Fruit fly (Drosophila melanogaster) whole organism, pupa: ENCODE data around the gene CG1979.

Source experiments
- CG10348 ChIP-seq: fragments of 200-800 bp; sonication (Bioruptor generic); IDR thresholded peaks from 2 replicates; pipeline ENCODE4 v1.3.6; 2022; ENCODE audit warnings: missing biosample characterization, missing genetic modification characterization
- CG12605 ChIP-seq: fragments of 200-800 bp; sonication (Bioruptor generic); IDR thresholded peaks from 2 replicates; pipeline ENCODE4 v1.3.6; 2022; ENCODE audit warnings: missing biosample characterization, missing genetic modification characterization
- CG13204 ChIP-seq: fragments of 200-800 bp; sonication (Bioruptor generic); optimal IDR thresholded peaks from 2 replicates; lab custom pipeline; 2018; ENCODE audit warnings: missing biosample characterization, mild to moderate bottlenecking, missing genetic modification characterization, moderate library complexity
- CG14655 ChIP-seq: fragments of 200-800 bp; sonication (Bioruptor generic); optimal IDR thresholded peaks from 3 replicates; lab custom pipeline; 2017; ENCODE audit warnings: mild to moderate bottlenecking, missing biosample characterization, missing genetic modification reagents, missing genetic modification characterization
- CG15710 ChIP-seq: fragments of 200-800 bp; sonication (Bioruptor generic); optimal IDR thresholded peaks from 2 replicates; lab custom pipeline; 2018; ENCODE audit warnings: missing biosample characterization, mild to moderate bottlenecking, missing genetic modification characterization, moderate library complexity
- CG17806 ChIP-seq: fragments of 200-800 bp; sonication (Bioruptor generic); optimal IDR thresholded peaks from 2 replicates; lab custom pipeline; 2018; ENCODE audit warnings: missing biosample characterization, mild to moderate bottlenecking, missing genetic modification characterization, moderate library complexity
- CG32121 ChIP-seq: fragments of 200-800 bp; sonication (Bioruptor generic); IDR thresholded peaks from 2 replicates; pipeline ENCODE4 v1.3.6; 2022; ENCODE audit warnings: missing biosample characterization, missing genetic modification characterization
- CG34367 ChIP-seq: fragments of 200-800 bp; sonication (Bioruptor generic); optimal IDR thresholded peaks from 2 replicates; lab custom pipeline; 2018; ENCODE audit warnings: missing biosample characterization, mild to moderate bottlenecking, missing genetic modification characterization
- CG4496 ChIP-seq: fragments of 200-800 bp; sonication (Bioruptor generic); IDR thresholded peaks from 3 replicates; pipeline ENCODE4 v1.3.6; 2022; ENCODE audit warnings: missing biosample characterization, missing genetic modification characterization
- CG8159 ChIP-seq: fragments of 200-800 bp; sonication (Bioruptor generic); optimal IDR thresholded peaks from 3 replicates; lab custom pipeline; 2018; ENCODE audit warnings: missing biosample characterization, mild to moderate bottlenecking, missing genetic modification characterization, moderate library complexity
- CG8301 ChIP-seq: fragments of 200-800 bp; sonication (Bioruptor generic); optimal IDR thresholded peaks from 2 replicates; lab custom pipeline; 2018; ENCODE audit warnings: missing biosample characterization, mild to moderate bottlenecking, missing genetic modification characterization
- CG9948 ChIP-seq: fragments of 200-800 bp; sonication (Bioruptor generic); optimal IDR thresholded peaks from 2 replicates; lab custom pipeline; 2018; ENCODE audit warnings: missing biosample characterization, mild to moderate bottlenecking, missing genetic modification characterization, moderate library complexity
- D1 ChIP-seq: fragments of 200-800 bp; sonication (Bioruptor generic); optimal IDR thresholded peaks from 2 replicates; lab custom pipeline; 2018; ENCODE audit warnings: missing biosample characterization, mild to moderate bottlenecking, missing genetic modification characterization, moderate library complexity
- EcR ChIP-seq: fragments of 200-800 bp; sonication (Bioruptor generic); optimal IDR thresholded peaks from 3 replicates; lab custom pipeline; 2019; ENCODE audit warnings: missing biosample characterization, missing genetic modification characterization, mild to moderate bottlenecking, moderate library complexity, missing genetic modification reagents
- Ets98B ChIP-seq: fragments of 200-800 bp; sonication (Bioruptor generic); IDR thresholded peaks from 2 replicates; pipeline ENCODE4 v1.3.6; 2022; ENCODE audit warnings: missing biosample characterization, missing genetic modification characterization
- Pif1A ChIP-seq: fragments of 200-800 bp; sonication (Bioruptor generic); optimal IDR thresholded peaks from 3 replicates; lab custom pipeline; 2016; ENCODE audit warnings: missing biosample characterization, missing genetic modification characterization
- Pif1B ChIP-seq: fragments of 200-800 bp; sonication (Bioruptor generic); optimal IDR thresholded peaks from 3 replicates; lab custom pipeline; 2016; ENCODE audit warnings: missing biosample characterization, missing genetic modification characterization
- Snoo ChIP-seq: fragments of 200-800 bp; sonication (Bioruptor generic); optimal IDR thresholded peaks from 3 replicates; lab custom pipeline; 2017; ENCODE audit warnings: missing biosample characterization, mild to moderate bottlenecking, missing genetic modification characterization, inconsistent platforms
- fd96Ca ChIP-seq: fragments of 200-800 bp; sonication (Bioruptor generic); IDR thresholded peaks from 3 replicates; pipeline ENCODE4 v1.3.6; 2022; ENCODE audit warnings: missing biosample characterization, missing genetic modification characterization
- gl ChIP-seq: fragments of 200-800 bp; sonication (Bioruptor generic); optimal IDR thresholded peaks from 2 replicates; lab custom pipeline; 2018; ENCODE audit warnings: missing biosample characterization, mild to moderate bottlenecking, missing genetic modification characterization
- rn ChIP-seq: fragments of 200-800 bp; sonication (Bioruptor generic); IDR thresholded peaks from 2 replicates; pipeline ENCODE4 v1.3.6; 2022; ENCODE audit warnings: missing biosample characterization, missing genetic modification characterization

The CG1979 gene

DNA sequence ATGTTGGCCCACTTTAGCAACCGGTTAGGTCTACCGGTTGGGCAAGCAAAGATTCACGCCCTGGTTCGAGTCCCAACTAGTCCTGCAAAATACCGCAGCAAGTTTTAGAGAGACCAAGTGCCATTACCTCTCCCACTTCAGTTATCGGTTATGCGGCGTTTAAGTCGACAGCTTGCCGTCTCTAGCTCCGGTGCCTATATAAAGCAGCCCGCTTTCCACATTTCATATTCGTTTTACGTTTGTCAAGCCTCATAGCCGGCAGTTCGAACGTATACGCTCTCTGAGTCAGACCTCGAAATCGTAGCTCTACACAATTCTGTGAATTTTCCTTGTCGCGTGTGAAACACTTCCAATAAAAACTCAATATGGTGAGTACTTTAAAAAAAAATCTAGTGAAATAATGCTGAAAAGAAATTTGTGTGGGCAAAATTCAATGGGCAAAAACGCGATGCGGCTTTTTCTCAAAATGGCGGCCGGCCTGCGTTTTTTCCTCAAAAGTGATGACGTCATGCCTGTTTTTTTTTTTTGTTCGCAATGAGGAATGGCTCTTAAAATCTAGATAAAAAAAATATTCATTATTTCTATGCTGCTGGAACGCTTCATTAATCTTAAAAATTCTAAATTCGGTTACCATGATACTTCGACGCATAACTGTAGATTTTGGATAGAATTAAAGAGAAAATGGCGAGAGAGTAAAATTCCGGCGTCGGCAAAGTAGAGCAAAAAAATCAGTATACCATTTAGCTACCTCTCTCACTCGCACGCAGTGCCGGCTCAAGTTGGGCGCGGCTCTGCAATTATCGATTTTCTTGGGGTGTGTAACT, 32.2 kb downstream of the CG1979 start, which contains the start of gene alphaTub84B:
TSS of gene alphaTub84B (plus strand) at position 223 of the 824 bp plus-strand sequence.
- TF ChIP-seq CG8159 (peak; percentile 27), EcR (GFP tag; lab: Kevin White, UChicago) (peak; percentile 31), gl (tag; lab: Kevin White, UChicago) (peak; percentile 25), CG4496 (GFP tag; lab: Robert Waterston, UW) (peak; percentile 57; the same call in 1 of the 3 replicates), CG13204 (peak; percentile 61), fd96Ca (GFP tag; lab: Robert Waterston, UW) (peak; percentile 54; the same call in 1 of the 3 replicates), rn (GFP tag; lab: Robert Waterston, UW) (no peak), Pif1A (GFP tag; lab: Kevin White, UChicago) (peak; percentile 52), CG32121 (GFP tag; lab: Robert Waterston, UW) (0 out of 2 replicates have a peak, but pooled peaks have one; percentile 24), Snoo (tag; lab: Kevin White, UChicago) (peak; percentile 71), CG14655 (no peak), CG10348 (GFP tag; lab: Robert Waterston, UW) (no peak), Ets98B (GFP tag; lab: Robert Waterston, UW) (peak; percentile 70), CG15710 (peak; percentile 35), CG34367 (tag; lab: Kevin White, UChicago) (peak; percentile 29), CG17806 (tag; lab: Kevin White, UChicago) (no peak), Pif1B (GFP tag; lab: Kevin White, UChicago) (peak; percentile 69), CG12605 (GFP tag; lab: Robert Waterston, UW) (peak; percentile 54), CG8301 (peak; percentile 24), CG9948 (tag; lab: Kevin White, UChicago) (peak; percentile 4), D1 (no peak)
- TF ChIP-seq, all 21 proteins: peak for 16

DNA sequence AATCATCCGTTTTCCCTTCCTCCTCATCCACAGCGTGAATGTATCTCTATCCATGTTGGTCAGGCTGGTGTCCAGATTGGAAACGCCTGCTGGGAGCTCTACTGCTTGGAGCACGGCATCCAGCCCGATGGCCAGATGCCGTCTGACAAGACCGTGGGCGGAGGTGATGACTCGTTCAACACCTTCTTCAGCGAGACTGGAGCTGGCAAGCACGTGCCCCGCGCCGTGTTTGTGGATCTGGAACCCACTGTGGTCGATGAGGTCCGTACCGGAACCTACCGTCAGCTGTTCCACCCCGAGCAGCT, 32.8 kb downstream of the CG1979 start:
- peak; percentile 26; the same call in 1 of the 2 replicates for TF ChIP-seq CG32121 (GFP tag; lab: Robert Waterston, UW)
- TF ChIP-seq Pif1B (GFP tag; lab: Kevin White, UChicago), result no peak
- TF ChIP-seq CG12605 (GFP tag; lab: Robert Waterston, UW), result no peak
- TF ChIP-seq fd96Ca (GFP tag; lab: Robert Waterston, UW), result no peak
- no peak for TF ChIP-seq CG10348 (GFP tag; lab: Robert Waterston, UW)
- TF ChIP-seq CG13204, result no peak

DNA sequence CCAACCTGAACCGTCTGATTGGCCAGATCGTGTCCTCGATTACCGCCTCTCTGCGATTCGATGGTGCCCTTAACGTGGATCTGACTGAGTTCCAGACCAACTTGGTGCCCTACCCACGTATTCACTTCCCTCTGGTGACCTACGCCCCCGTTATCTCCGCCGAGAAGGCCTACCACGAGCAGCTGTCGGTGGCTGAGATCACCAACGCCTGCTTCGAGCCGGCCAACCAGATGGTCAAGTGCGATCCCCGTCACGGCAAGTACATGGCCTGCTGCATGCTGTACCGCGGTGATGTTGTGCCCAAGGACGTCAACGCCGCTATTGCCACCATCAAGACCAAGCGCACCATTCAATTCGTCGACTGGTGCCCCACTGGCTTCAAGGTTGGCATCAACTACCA, 33.5 kb downstream of the CG1979 start:
- TF ChIP-seq D1 (no peak), Ets98B (GFP tag; lab: Robert Waterston, UW) (no peak), CG14655 (no peak), Pif1A (GFP tag; lab: Kevin White, UChicago) (no peak), CG8159 (no peak), CG15710 (no peak), fd96Ca (GFP tag; lab: Robert Waterston, UW) (no peak), EcR (GFP tag; lab: Kevin White, UChicago) (no peak), CG17806 (tag; lab: Kevin White, UChicago) (no peak), CG4496 (GFP tag; lab: Robert Waterston, UW) (no peak), gl (tag; lab: Kevin White, UChicago) (no peak), Pif1B (GFP tag; lab: Kevin White, UChicago) (no peak), CG12605 (GFP tag; lab: Robert Waterston, UW) (no peak), CG34367 (tag; lab: Kevin White, UChicago) (no peak), CG32121 (GFP tag; lab: Robert Waterston, UW) (no peak), rn (GFP tag; lab: Robert Waterston, UW) (no peak), CG13204 (no peak), CG8301 (no peak), CG10348 (GFP tag; lab: Robert Waterston, UW) (no peak), Snoo (tag; lab: Kevin White, UChicago) (no peak)

DNA sequence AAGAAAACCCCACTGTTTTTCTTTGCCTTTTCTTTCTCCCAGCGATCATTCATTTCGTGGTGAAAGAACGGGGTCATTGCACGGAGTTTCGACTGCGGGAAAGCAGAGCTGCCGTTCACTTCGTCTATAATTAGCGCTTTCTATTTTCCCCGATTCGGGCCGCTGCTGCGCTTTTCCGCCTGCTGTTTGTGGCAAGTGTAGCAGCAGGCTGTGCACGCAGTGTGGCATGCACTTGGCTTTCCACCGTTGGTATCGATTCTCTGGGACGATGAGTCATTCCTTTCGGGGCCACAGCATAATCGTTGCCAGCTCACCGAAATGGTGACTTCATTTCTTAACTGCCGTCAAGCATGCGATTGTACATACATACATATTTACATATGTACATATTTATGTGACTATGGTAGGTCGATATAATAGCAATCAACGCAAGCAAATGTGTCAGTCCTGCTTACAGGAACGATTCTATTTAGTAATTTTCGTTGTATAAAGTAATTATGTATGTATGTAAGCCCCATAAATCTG, 34.5 kb downstream of the CG1979 start:
- TF ChIP-seq CG4496 (GFP tag; lab: Robert Waterston, UW) (0 out of 3 replicates have a peak, but pooled peaks have one; percentile 15), fd96Ca (GFP tag; lab: Robert Waterston, UW) (peak; percentile 53; the same call in 1 of the 3 replicates), CG8301 (no peak), Pif1A (GFP tag; lab: Kevin White, UChicago) (peak; percentile 20), gl (tag; lab: Kevin White, UChicago) (no peak), CG10348 (GFP tag; lab: Robert Waterston, UW) (no peak), CG12605 (GFP tag; lab: Robert Waterston, UW) (no peak), CG8159 (no peak), EcR (GFP tag; lab: Kevin White, UChicago) (peak; percentile 86)

DNA sequence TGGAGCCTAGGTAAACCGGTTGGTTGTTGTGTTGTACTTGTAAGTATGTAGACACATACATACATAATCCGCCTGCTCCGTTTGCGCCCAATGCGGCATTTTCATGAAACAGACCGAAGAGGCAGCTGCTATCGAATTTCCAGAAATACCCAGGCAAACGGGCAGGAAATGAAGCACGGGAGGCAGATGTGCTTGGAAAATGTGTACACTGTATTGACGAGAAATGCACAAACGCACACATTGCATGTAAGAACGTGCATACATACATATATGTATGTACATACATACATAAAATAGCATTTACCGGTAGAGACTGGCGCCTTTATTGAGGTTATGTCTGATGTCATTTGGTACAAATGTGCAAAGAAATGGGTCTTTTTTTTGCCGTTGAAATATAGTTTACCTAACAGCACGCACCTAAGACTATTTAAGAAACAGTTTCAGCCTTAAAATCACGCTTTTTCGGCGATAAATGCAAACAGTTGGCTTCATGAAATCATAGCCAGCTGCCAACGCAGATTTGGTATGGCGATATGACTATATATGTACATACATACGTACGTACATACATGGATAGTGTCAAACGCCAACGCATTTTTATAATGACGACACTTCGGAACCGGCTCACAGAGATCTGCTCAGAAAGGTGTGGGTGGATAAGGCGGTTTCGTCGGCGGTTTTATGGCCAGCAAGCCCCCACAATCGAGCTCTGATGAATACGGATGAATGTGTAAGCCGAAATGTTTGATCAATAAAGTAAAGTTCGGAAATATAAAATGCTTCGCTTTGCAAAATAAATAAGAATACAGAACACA, 35.3 kb downstream of the CG1979 start:
- TF ChIP-seq CG12605 (GFP tag; lab: Robert Waterston, UW) (no peak), rn (GFP tag; lab: Robert Waterston, UW) (no peak), CG10348 (GFP tag; lab: Robert Waterston, UW) (no peak), CG8159 (peak; percentile 32), fd96Ca (GFP tag; lab: Robert Waterston, UW) (no peak), CG13204 (no peak), CG4496 (GFP tag; lab: Robert Waterston, UW) (peak; percentile 45; the same call in 1 of the 3 replicates)
